Worm (Caenorhabditis elegans) whole organism, late embryonic: ENCODE measurements around the gene egl-19.
A peak's percentile ranks its signal among the peaks of the same experiment; 100 is the strongest.

Experiments used
- C38D4.7 ChIP-seq: fragments of 200-800 bp; sonication (Bioruptor generic); optimal IDR thresholded peaks from 2 replicates; lab custom pipeline; 2018; ENCODE audit warnings: mild to moderate bottlenecking, missing genetic modification characterization, moderate library complexity, missing compliant biosample characterization
- F13H6.1 ChIP-seq: sonication (generic microtip); optimal IDR thresholded peaks from 2 replicates; lab custom pipeline; 2016; ENCODE audit warnings: missing genetic modification characterization, missing compliant biosample characterization
- K02D7.2 ChIP-seq: sonication (generic microtip); optimal IDR thresholded peaks from 2 replicates; lab custom pipeline; 2017; ENCODE audit warnings: mild to moderate bottlenecking, missing genetic modification characterization, missing compliant biosample characterization
- T23F11.4 ChIP-seq: fragments of 200-800 bp; sonication (Bioruptor generic); optimal IDR thresholded peaks from 2 replicates; lab custom pipeline; 2018; ENCODE audit warnings: mild to moderate bottlenecking, missing genetic modification characterization, missing compliant biosample characterization
- Y22D7AL.16 ChIP-seq: sonication (generic microtip); optimal IDR thresholded peaks from 2 replicates; lab custom pipeline; 2016; ENCODE audit warnings: missing genetic modification characterization, missing compliant biosample characterization
- ceh-14 ChIP-seq: sonication (generic microtip); optimal IDR thresholded peaks from 2 replicates; lab custom pipeline; 2016; ENCODE audit warnings: missing genotype, missing genetic modification characterization, missing compliant biosample characterization
- ceh-18 ChIP-seq: sonication (generic microtip); optimal IDR thresholded peaks from 2 replicates; lab custom pipeline; 2016; ENCODE audit warnings: missing genetic modification characterization, missing compliant biosample characterization
- ceh-22 ChIP-seq: sonication (generic microtip); optimal IDR thresholded peaks from 2 replicates; lab custom pipeline; 2017; ENCODE audit warnings: missing biosample characterization, missing genetic modification characterization
- ceh-34 ChIP-seq: sonication (generic microtip); optimal IDR thresholded peaks from 2 replicates; lab custom pipeline; 2016; ENCODE audit warnings: mild to moderate bottlenecking, missing genetic modification characterization, missing compliant biosample characterization
- ceh-45 ChIP-seq: fragments of 200-800 bp; sonication (Bioruptor generic); IDR thresholded peaks from 2 replicates; pipeline ENCODE4 v1.3.6; 2022; ENCODE audit warnings: missing genetic modification reagents, missing genetic modification characterization, missing compliant biosample characterization
- ceh-48 ChIP-seq: sonication (generic microtip); optimal IDR thresholded peaks from 2 replicates; lab custom pipeline; 2016; ENCODE audit warnings: missing genetic modification characterization, inconsistent platforms, missing compliant biosample characterization
- che-1 ChIP-seq: sonication (generic microtip); optimal IDR thresholded peaks from 2 replicates; lab custom pipeline; 2016; ENCODE audit warnings: mild to moderate bottlenecking, missing genetic modification characterization, missing compliant biosample characterization
- dve-1 ChIP-seq: sonication (generic microtip); optimal IDR thresholded peaks from 2 replicates; lab custom pipeline; 2017; ENCODE audit warnings: antibody characterized with exemption, mild to moderate bottlenecking, missing genetic modification characterization, missing compliant biosample characterization
- elt-2 ChIP-seq: sonication (generic microtip); optimal IDR thresholded peaks from 2 replicates; lab custom pipeline; 2016; ENCODE audit warnings: missing genetic modification reagents, missing genetic modification characterization, missing compliant biosample characterization
- ets-4 ChIP-seq: sonication (generic microtip); optimal IDR thresholded peaks from 2 replicates; lab custom pipeline; 2016; ENCODE audit warnings: missing genetic modification characterization, missing compliant biosample characterization
- eyg-1 ChIP-seq: sonication (generic microtip); optimal IDR thresholded peaks from 2 replicates; lab custom pipeline; 2016; ENCODE audit warnings: missing genotype, missing genetic modification characterization, missing compliant biosample characterization
- fax-1 ChIP-seq: sonication (generic microtip); optimal IDR thresholded peaks from 2 replicates; lab custom pipeline; 2016; ENCODE audit warnings: missing genotype, missing genetic modification characterization, missing compliant biosample characterization
- gmeb-2 ChIP-seq: sonication (generic microtip); optimal IDR thresholded peaks from 2 replicates; lab custom pipeline; 2016; ENCODE audit warnings: missing genetic modification characterization, inconsistent platforms, missing compliant biosample characterization
- hlh-15 ChIP-seq: sonication (generic microtip); optimal IDR thresholded peaks from 2 replicates; lab custom pipeline; 2016; ENCODE audit warnings: missing genetic modification characterization, missing compliant biosample characterization
- hlh-6 ChIP-seq: sonication (generic microtip); optimal IDR thresholded peaks from 2 replicates; lab custom pipeline; 2016; ENCODE audit warnings: missing genotype, missing genetic modification characterization, missing compliant biosample characterization
- lin-11 ChIP-seq: fragments of 200-800 bp; sonication (Bioruptor generic); optimal IDR thresholded peaks from 2 replicates; lab custom pipeline; 2018; ENCODE audit warnings: mild to moderate bottlenecking, missing genetic modification characterization, missing compliant biosample characterization
- madf-2 ChIP-seq: sonication (generic microtip); optimal IDR thresholded peaks from 2 replicates; lab custom pipeline; 2017; ENCODE audit warnings: missing genetic modification characterization, missing compliant biosample characterization
- mec-3 ChIP-seq: sonication (generic microtip); optimal IDR thresholded peaks from 2 replicates; lab custom pipeline; 2016; ENCODE audit warnings: borderline replicate concordance, missing genetic modification characterization, missing compliant biosample characterization
- nhr-232 ChIP-seq: sonication (generic microtip); optimal IDR thresholded peaks from 2 replicates; lab custom pipeline; 2016; ENCODE audit warnings: missing genetic modification characterization, missing compliant biosample characterization
- pag-3 ChIP-seq: sonication (generic microtip); optimal IDR thresholded peaks from 2 replicates; lab custom pipeline; 2016; ENCODE audit warnings: missing compliant biosample characterization, missing genetic modification characterization, borderline replicate concordance
- pat-9 ChIP-seq: fragments of 200-800 bp; sonication (Bioruptor generic); optimal IDR thresholded peaks from 2 replicates; lab custom pipeline; 2018; ENCODE audit warnings: mild to moderate bottlenecking, missing genetic modification characterization, moderate library complexity, missing compliant biosample characterization
- pax-1 ChIP-seq: fragments of 150-350 bp; optimal IDR thresholded peaks from 2 replicates; lab custom pipeline; 2014; ENCODE audit warnings: missing biosample characterization, missing genetic modification characterization
- pha-2 ChIP-seq: sonication (generic microtip); optimal IDR thresholded peaks from 2 replicates; lab custom pipeline; 2017; ENCODE audit warnings: mild to moderate bottlenecking, missing genetic modification characterization, missing compliant biosample characterization
- pros-1 ChIP-seq: fragments of 150-350 bp; optimal IDR thresholded peaks from 2 replicates; lab custom pipeline; 2014; ENCODE audit warnings: missing biosample characterization, missing genetic modification reagents, missing genetic modification characterization
- ref-2 ChIP-seq: sonication (generic microtip); optimal IDR thresholded peaks from 2 replicates; lab custom pipeline; 2016; ENCODE audit warnings: missing genetic modification characterization, missing compliant biosample characterization
- rnt-1 ChIP-seq: sonication (generic microtip); optimal IDR thresholded peaks from 2 replicates; lab custom pipeline; 2016; ENCODE audit warnings: missing genetic modification characterization, missing compliant biosample characterization
- sox-2 ChIP-seq: fragments of 200-800 bp; sonication (Bioruptor generic); IDR thresholded peaks from 2 replicates; pipeline ENCODE4 v1.3.6; 2022; ENCODE audit warnings: missing genetic modification reagents, missing genetic modification characterization, missing compliant biosample characterization
- sox-4 ChIP-seq: sonication (generic microtip); optimal IDR thresholded peaks from 2 replicates; lab custom pipeline; 2017; ENCODE audit warnings: mild to moderate bottlenecking, missing genetic modification characterization, inconsistent platforms, missing compliant biosample characterization
- tbx-2 ChIP-seq: sonication (generic microtip); optimal IDR thresholded peaks from 2 replicates; lab custom pipeline; 2016; ENCODE audit warnings: missing genetic modification characterization, missing compliant biosample characterization
- tbx-7 ChIP-seq: sonication (generic microtip); optimal IDR thresholded peaks from 2 replicates; lab custom pipeline; 2016; ENCODE audit warnings: missing genotype, missing genetic modification characterization, missing compliant biosample characterization
- ttx-3 ChIP-seq: sonication (generic microtip); optimal IDR thresholded peaks from 2 replicates; lab custom pipeline; 2016; ENCODE audit warnings: missing genetic modification reagents, missing genetic modification characterization, missing compliant biosample characterization
- unc-55 ChIP-seq: sonication (generic microtip); optimal IDR thresholded peaks from 2 replicates; lab custom pipeline; 2017; ENCODE audit warnings: missing biosample characterization, missing genetic modification reagents, missing genetic modification characterization
- ztf-16 ChIP-seq: sonication (generic microtip); optimal IDR thresholded peaks from 2 replicates; lab custom pipeline; 2017; ENCODE audit warnings: missing genetic modification characterization, missing compliant biosample characterization

The egl-19 gene

DNA sequence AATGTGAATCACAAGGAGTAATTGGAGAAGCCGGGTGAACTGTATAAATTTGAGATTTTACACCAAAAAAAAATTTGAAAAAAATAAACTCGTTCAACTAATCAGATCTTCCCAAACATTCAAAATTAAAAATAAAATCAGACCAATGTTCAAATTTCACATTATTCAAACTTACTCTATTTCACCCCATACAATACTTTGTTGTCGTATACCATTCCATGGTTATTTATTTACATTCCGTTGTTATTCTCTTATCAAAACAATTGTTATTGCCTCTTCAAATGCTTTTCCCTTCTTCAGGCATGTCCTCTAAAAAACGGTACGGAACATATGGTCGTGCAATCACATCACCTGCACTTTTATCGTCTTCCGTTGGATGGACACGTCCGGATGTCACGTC, 18.8 kb downstream of the egl-19 start, which contains the start of gene unc-82:
unc-82 (plus strand) TSS at position 301 of the 400 bp plus-strand sequence.
- TF ChIP-seq ttx-3 (tag; lab: Kevin White, UChicago) (no peak), F13H6.1 (tag; lab: Kevin White, UChicago) (no peak), ztf-16 (tag; lab: Kevin White, UChicago) (no peak), sox-4 (tag; lab: Kevin White, UChicago) (no peak), mec-3 (tag; lab: Kevin White, UChicago) (no peak), ceh-14 (tag; lab: Kevin White, UChicago) (no peak), pax-1 (no peak), pros-1 (tag; lab: Kevin White, UChicago) (no peak), gmeb-2 (tag; lab: Kevin White, UChicago) (no peak), dve-1 (tag; lab: Kevin White, UChicago) (no peak), hlh-15 (tag; lab: Kevin White, UChicago) (no peak), ets-4 (tag; lab: Kevin White, UChicago) (no peak), ceh-45 (GFP tag; lab: Robert Waterston, UW) (no peak), ref-2 (no peak), tbx-7 (no peak), ceh-48 (tag; lab: Kevin White, UChicago) (no peak), eyg-1 (tag; lab: Kevin White, UChicago) (no peak)
- TF ChIP-seq, all 69 proteins: peak for 0

ce11 chrIV:7426055-7426454, 20.7 kb downstream of the egl-19 start:
- TF ChIP-seq unc-55 (GFP tag; lab: Kevin White, UChicago) (peak; percentile 73), madf-2 (tag; lab: Kevin White, UChicago) (no peak), ceh-18 (peak; percentile 87), hlh-15 (tag; lab: Kevin White, UChicago) (no peak), rnt-1 (tag; lab: Kevin White, UChicago) (peak; percentile 51), pat-9 (tag; lab: Kevin White, UChicago) (no peak), pag-3 (no peak), K02D7.2 (no peak), nhr-232 (no peak), pros-1 (tag; lab: Kevin White, UChicago) (no peak), sox-4 (tag; lab: Kevin White, UChicago) (no peak), hlh-6 (tag; lab: Kevin White, UChicago) (no peak)

- no peak for TF ChIP-seq hlh-6 (tag; lab: Kevin White, UChicago)
- TF ChIP-seq ceh-34 (tag; lab: Kevin White, UChicago): no peak
- TF ChIP-seq C38D4.7 (GFP tag; lab: Kevin White, UChicago): no peak
- no peak for TF ChIP-seq ceh-14 (tag; lab: Kevin White, UChicago)
- TF ChIP-seq T23F11.4 (GFP tag; lab: Kevin White, UChicago): no peak
- TF ChIP-seq che-1 (tag; lab: Kevin White, UChicago): no peak
- TF ChIP-seq fax-1 (tag; lab: Kevin White, UChicago): no peak
- TF ChIP-seq Y22D7AL.16 (tag; lab: Kevin White, UChicago): no peak
- TF ChIP-seq pat-9 (tag; lab: Kevin White, UChicago): no peak
- TF ChIP-seq sox-2 (GFP tag; lab: Robert Waterston, UW): no peak
- no peak for TF ChIP-seq pha-2 (tag; lab: Kevin White, UChicago)
- no peak for TF ChIP-seq lin-11 (tag; lab: Kevin White, UChicago)
- no peak for TF ChIP-seq ref-2
- no peak for TF ChIP-seq ceh-22 (tag; lab: Kevin White, UChicago)
- no peak for TF ChIP-seq elt-2
- TF ChIP-seq sox-4 (tag; lab: Kevin White, UChicago): no peak
- no peak for TF ChIP-seq tbx-2 (tag; lab: Kevin White, UChicago)
These were observed 23.0 kb downstream of the egl-19 start for ce11 chrIV:7428347-7428746.
